Fruit fly (Drosophila melanogaster) whole organism, prepupa: Measurements from ENCODE around the gene Dpy-30L1.

Experiments used
- Blimp-1 ChIP-seq: fragments of 200-800 bp; sonication (Bioruptor generic); optimal IDR thresholded peaks from 3 replicates; lab custom pipeline; 2017; ENCODE audit warnings: missing biosample characterization, missing genetic modification characterization, mild to moderate bottlenecking, moderate library complexity, missing genetic modification reagents
- CG15336 ChIP-seq: fragments of 200-800 bp; sonication (Bioruptor generic); IDR thresholded peaks from 2 replicates; pipeline ENCODE4 v1.3.6; 2022; ENCODE audit warnings: missing biosample characterization, missing genetic modification characterization
- CG1621 ChIP-seq: fragments of 200-800 bp; sonication (Bioruptor generic); optimal IDR thresholded peaks from 3 replicates; lab custom pipeline; 2018; ENCODE audit warnings: missing biosample characterization, mild to moderate bottlenecking, missing genetic modification characterization
- CG31627 ChIP-seq: fragments of 200-800 bp; sonication (Bioruptor generic); optimal IDR thresholded peaks from 3 replicates; lab custom pipeline; 2016; ENCODE audit warnings: missing biosample characterization, missing genetic modification characterization
- CG3919 ChIP-seq: fragments of 200-800 bp; sonication (Bioruptor generic); optimal IDR thresholded peaks from 3 replicates; lab custom pipeline; 2016; ENCODE audit warnings: missing biosample characterization, missing genetic modification characterization
- Eip93F ChIP-seq: fragments of 200-800 bp; sonication (Bioruptor generic); optimal IDR thresholded peaks from 2 replicates; lab custom pipeline; 2016; ENCODE audit warnings: missing biosample characterization, mild to moderate bottlenecking, missing genetic modification characterization
- Gug ChIP-seq: fragments of 200-800 bp; sonication (Bioruptor generic); IDR thresholded peaks from 2 replicates; pipeline ENCODE4 v1.3.6; 2022; ENCODE audit warnings: missing biosample characterization, missing genetic modification characterization
- Hr39 ChIP-seq: fragments of 200-800 bp; sonication (Bioruptor generic); optimal IDR thresholded peaks from 2 replicates; lab custom pipeline; 2016; ENCODE audit warnings: missing biosample characterization, missing genetic modification characterization
- OdsH ChIP-seq: fragments of 200-800 bp; sonication (Bioruptor generic); optimal IDR thresholded peaks from 3 replicates; lab custom pipeline; 2016; ENCODE audit warnings: missing biosample characterization, missing genetic modification characterization
- Sox102F ChIP-seq: fragments of 200-800 bp; sonication (Bioruptor generic); optimal IDR thresholded peaks from 2 replicates; lab custom pipeline; 2016; ENCODE audit warnings: missing biosample characterization, mild to moderate bottlenecking, missing genetic modification characterization
- acj6 ChIP-seq: fragments of 200-800 bp; sonication (Bioruptor generic); optimal IDR thresholded peaks from 3 replicates; lab custom pipeline; 2016; ENCODE audit warnings: missing biosample characterization, missing genetic modification characterization
- cyc ChIP-seq: fragments of 200-800 bp; sonication (Bioruptor generic); optimal IDR thresholded peaks from 3 replicates; lab custom pipeline; 2016; ENCODE audit warnings: missing biosample characterization, missing genetic modification characterization
- esn ChIP-seq: fragments of 200-800 bp; sonication (Bioruptor generic); optimal IDR thresholded peaks from 2 replicates; lab custom pipeline; 2016; ENCODE audit warnings: missing biosample characterization, mild to moderate bottlenecking, missing genetic modification characterization, moderate library complexity
- svp ChIP-seq: fragments of 200-800 bp; sonication (Bioruptor generic); peaks from one replicate; lab custom pipeline; 2016; ENCODE audit warnings: missing biosample characterization, missing genetic modification characterization

- no peak for TF ChIP-seq Sox102F (GFP tag; lab: Kevin White, UChicago)
- no peak for TF ChIP-seq CG3919 (GFP tag; lab: Kevin White, UChicago)
- TF ChIP-seq esn (GFP tag; lab: Kevin White, UChicago): no peak
- no peak for TF ChIP-seq Gug
- TF ChIP-seq Blimp-1 (GFP tag; lab: Kevin White, UChicago): no peak
- peak; percentile 62 for TF ChIP-seq svp (GFP tag; lab: Kevin White, UChicago)
- no peak for TF ChIP-seq Eip93F (GFP tag; lab: Kevin White, UChicago)
- TF ChIP-seq CG15336: no peak
- no peak for TF ChIP-seq cyc (GFP tag; lab: Kevin White, UChicago)
- TF ChIP-seq CG31627 (GFP tag; lab: Kevin White, UChicago): no peak
- TF ChIP-seq OdsH (GFP tag; lab: Kevin White, UChicago): no peak
- no peak for TF ChIP-seq CG1621 (tag; lab: Kevin White, UChicago)
- no peak for TF ChIP-seq Hr39
- TF ChIP-seq acj6 (GFP tag; lab: Kevin White, UChicago): no peak
Measured at dm6 chr2L:10749607-10750467, 17.4 kb downstream of the Dpy-30L1 start.
